Worm (Caenorhabditis elegans): ENCODE measurements around the gene ugt-63.

DNA sequence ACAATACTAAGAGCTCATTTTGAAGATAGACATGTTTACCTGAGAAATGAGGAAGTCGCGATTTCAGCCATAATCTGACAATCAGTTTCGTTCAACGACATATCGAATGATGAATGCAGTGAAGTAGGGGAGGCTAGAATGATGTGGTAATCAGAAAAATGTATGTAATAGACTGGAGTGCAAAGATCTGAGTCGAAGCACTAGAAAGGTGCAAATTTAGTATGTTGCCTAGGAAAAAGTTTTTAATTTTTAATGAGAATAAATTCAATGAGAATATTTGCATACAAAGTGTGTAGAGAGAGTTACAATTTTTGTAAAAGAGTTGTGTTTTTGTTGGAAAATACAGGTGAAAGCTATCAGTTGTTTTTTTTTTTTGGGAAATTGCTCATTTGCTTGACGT, 5.6 kb downstream of the ugt-63 start, which contains the start of gene srab-2:
- TF ChIP-seq ceh-62 (tag; optimal IDR thresholded peaks at IDR 0.05) (no peak), mep-1 (tag; optimal IDR thresholded peaks at IDR 0.05) (no peak), vab-7 (GFP tag; IDR thresholded peaks at IDR 0.05) (no peak), jun-1 (tag; optimal IDR thresholded peaks at IDR 0.05) (no peak), nhr-28 (tag; optimal IDR thresholded peaks at IDR 0.05) (no peak), pha-4 (GFP tag; IDR thresholded peaks at IDR 0.05) (no peak), pha-4 (tag; optimal IDR thresholded peaks at IDR 0.05) (no peak), ceh-32 (tag; optimal IDR thresholded peaks at IDR 0.05; ENCODE audit: poor library complexity) (no peak), T26A8.4 (GFP tag; IDR thresholded peaks at IDR 0.05) (no peak), nhr-25 (tag; optimal IDR thresholded peaks at IDR 0.05; ENCODE audit: borderline replicate concordance, insufficient read depth) (no peak)

Measured in whole organism, L4 larva.